Worm (Caenorhabditis elegans) whole organism, L2 larva: ENCODE measurements around the gene cyn-9.

Experiments used
- C34F6.9 ChIP-seq: fragments of 150-350 bp; optimal IDR thresholded peaks from 2 replicates; lab custom pipeline; 2014; ENCODE audit warnings: missing biosample characterization, missing genetic modification characterization
- F13H6.1 ChIP-seq: sonication (generic microtip); optimal IDR thresholded peaks from 2 replicates; lab custom pipeline; 2016; ENCODE audit warnings: missing genetic modification characterization, missing compliant biosample characterization
- R02D3.7 ChIP-seq: fragments of 150-350 bp; optimal IDR thresholded peaks from 2 replicates; lab custom pipeline; 2014; ENCODE audit warnings: missing biosample characterization, missing genetic modification characterization
- Y55F3AM.14 ChIP-seq: fragments of 200-800 bp; sonication (Bioruptor generic); optimal IDR thresholded peaks from 2 replicates; lab custom pipeline; 2018; ENCODE audit warnings: mild to moderate bottlenecking, missing genetic modification characterization, missing compliant biosample characterization
- alr-1 ChIP-seq: fragments of 150-350 bp; optimal IDR thresholded peaks from 2 replicates; lab custom pipeline; 2014; ENCODE audit warnings: missing biosample characterization, missing genetic modification characterization
- aly-2 ChIP-seq: fragments of 150-350 bp; optimal IDR thresholded peaks from 2 replicates; lab custom pipeline; 2014; ENCODE audit warnings: missing biosample characterization, missing genetic modification characterization
- ama-1 ChIP-seq: fragments of 150-350 bp; optimal IDR thresholded peaks from 2 replicates; lab custom pipeline; 2018; ENCODE audit warnings: inconsistent platforms
- blmp-1 ChIP-seq: sonication (generic microtip); optimal IDR thresholded peaks from 2 replicates; lab custom pipeline; 2017; ENCODE audit warnings: missing genetic modification characterization, mild to moderate bottlenecking, missing compliant biosample characterization, antibody characterized with exemption, moderate library complexity; ENCODE audit not compliant: insufficient read depth
- ceh-82 ChIP-seq: fragments of 150-350 bp; optimal IDR thresholded peaks from 2 replicates; lab custom pipeline; 2014; ENCODE audit warnings: missing biosample characterization, missing genetic modification characterization
- dmd-4 ChIP-seq: sonication (generic microtip); optimal IDR thresholded peaks from 2 replicates; lab custom pipeline; 2017; ENCODE audit warnings: missing biosample characterization, missing genetic modification characterization
- elt-1 ChIP-seq: fragments of 150-350 bp; optimal IDR thresholded peaks from 2 replicates; lab custom pipeline; 2014; ENCODE audit warnings: missing biosample characterization, missing genetic modification characterization
- fos-1 ChIP-seq: fragments of 150-350 bp; optimal IDR thresholded peaks from 2 replicates; lab custom pipeline; 2014; ENCODE audit warnings: missing biosample characterization, missing genetic modification characterization
- gmeb-1 ChIP-seq: fragments of 150-350 bp; optimal IDR thresholded peaks from 2 replicates; lab custom pipeline; 2014; ENCODE audit warnings: missing biosample characterization, missing genetic modification characterization
- lin-11 ChIP-seq: fragments of 150-350 bp; sonication (generic microtip); optimal IDR thresholded peaks from 2 replicates; lab custom pipeline; 2014; ENCODE audit warnings: missing biosample characterization, missing genetic modification characterization, inconsistent platforms, mixed read lengths
- lin-13 ChIP-seq: fragments of 150-350 bp; optimal IDR thresholded peaks from 2 replicates; lab custom pipeline; 2014; ENCODE audit warnings: missing biosample characterization, missing genetic modification reagents, missing genetic modification characterization
- lsy-2 ChIP-seq, 2 experiments: fragments of 150-350 bp in 1 of 2; sonication (generic microtip) in 1 of 2; optimal IDR thresholded peaks; 2 replicates each; lab custom pipeline; 2014 to 2017; ENCODE audit warnings: missing biosample characterization in 2 of 2, missing genetic modification characterization in 2 of 2
- mab-5 ChIP-seq: fragments of 150-350 bp; optimal IDR thresholded peaks from 2 replicates; lab custom pipeline; 2014; ENCODE audit warnings: missing biosample characterization, missing genetic modification characterization
- mbf-1 ChIP-seq: sonication (generic microtip); optimal IDR thresholded peaks from 2 replicates; lab custom pipeline; 2017; ENCODE audit warnings: missing biosample characterization, missing genetic modification characterization
- mdl-1 ChIP-seq, 2 experiments: fragments of 150-350 bp in 1 of 2; sonication (generic microtip) in 1 of 2; optimal IDR thresholded peaks; 2 replicates each; lab custom pipeline; 2017; ENCODE audit warnings: missing biosample characterization in 2 of 2, missing genetic modification characterization in 2 of 2
- nhr-10 ChIP-seq: sonication (generic microtip); optimal IDR thresholded peaks from 2 replicates; lab custom pipeline; 2017; ENCODE audit warnings: missing biosample characterization, missing genetic modification characterization
- nhr-129 ChIP-seq: fragments of 150-350 bp; optimal IDR thresholded peaks from 2 replicates; lab custom pipeline; 2014; ENCODE audit warnings: missing biosample characterization, missing genetic modification characterization
- nhr-21 ChIP-seq: fragments of 150-350 bp; optimal IDR thresholded peaks from 2 replicates; lab custom pipeline; 2014; ENCODE audit warnings: missing biosample characterization, missing genetic modification characterization
- nhr-237 ChIP-seq: fragments of 150-350 bp; optimal IDR thresholded peaks from 2 replicates; lab custom pipeline; 2014; ENCODE audit warnings: missing biosample characterization, missing genetic modification characterization
- nhr-25 ChIP-seq: fragments of 150-350 bp; sonication (generic microtip); optimal IDR thresholded peaks from 3 replicates; lab custom pipeline; 2014; ENCODE audit warnings: missing biosample characterization, missing genetic modification characterization
- sem-4 ChIP-seq: fragments of 150-350 bp; optimal IDR thresholded peaks from 2 replicates; lab custom pipeline; 2014; ENCODE audit warnings: missing biosample characterization, missing genetic modification reagents, missing genetic modification characterization
- skn-1 ChIP-seq: sonication (generic microtip); optimal IDR thresholded peaks from 2 replicates; lab custom pipeline; 2017; ENCODE audit warnings: missing biosample characterization, missing genetic modification characterization
- sma-3 ChIP-seq: sonication (generic microtip); optimal IDR thresholded peaks from 2 replicates; lab custom pipeline; 2016; ENCODE audit warnings: missing genetic modification reagents, missing genetic modification characterization, missing compliant biosample characterization
- sma-9 ChIP-seq, 2 experiments: fragments of 150-350 bp in 1 of 2; sonication (generic microtip) in 1 of 2; optimal IDR thresholded peaks; 2 replicates each; lab custom pipeline; 2014 to 2016; ENCODE audit warnings: missing genetic modification characterization in 2 of 2, mild to moderate bottlenecking in 1 of 2, missing biosample characterization in 1 of 2, missing compliant biosample characterization in 1 of 2, missing genetic modification reagents in 1 of 2, moderate library complexity in 1 of 2
- snpc-4 ChIP-seq: fragments of 150-350 bp; optimal IDR thresholded peaks from 2 replicates; lab custom pipeline; 2014; ENCODE audit warnings: missing biosample characterization, missing genetic modification characterization
- unc-39 ChIP-seq: fragments of 150-350 bp; optimal IDR thresholded peaks from 2 replicates; lab custom pipeline; 2014; ENCODE audit warnings: missing biosample characterization, missing genetic modification characterization
- unc-55 ChIP-seq: fragments of 150-350 bp; sonication (generic microtip); optimal IDR thresholded peaks from 3 replicates; lab custom pipeline; 2014; ENCODE audit warnings: missing biosample characterization, missing genetic modification reagents, missing genetic modification characterization
- unc-62 ChIP-seq: fragments of 150-350 bp; optimal IDR thresholded peaks from 2 replicates; lab custom pipeline; 2014; ENCODE audit warnings: missing biosample characterization, missing genetic modification reagents, missing genetic modification characterization
- ztf-11 ChIP-seq: sonication (generic microtip); optimal IDR thresholded peaks from 2 replicates; lab custom pipeline; 2017; ENCODE audit warnings: missing biosample characterization, missing genetic modification characterization

Gene cyn-9

DNA sequence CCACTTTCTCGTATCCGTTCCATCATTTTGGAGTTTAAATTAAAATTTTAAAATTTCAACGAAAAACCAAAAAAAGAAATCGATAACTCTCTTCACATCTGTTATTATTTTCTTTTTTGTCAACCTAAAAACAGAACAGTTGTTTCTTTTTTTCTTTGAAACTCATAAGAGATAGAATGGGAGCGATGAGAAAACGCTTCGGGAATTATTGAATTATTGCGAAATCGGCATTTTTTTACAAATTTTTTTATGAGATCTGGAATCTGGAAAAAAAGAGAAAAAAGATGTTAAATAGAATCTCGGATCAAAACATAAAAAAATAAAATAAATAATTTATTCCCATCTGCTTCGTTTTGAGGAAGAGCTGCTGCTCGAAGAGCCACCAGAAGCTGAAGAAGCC, 42.0 kb downstream of the cyn-9 start, which contains the start of gene C46F11.5:
Gene C46F11.5, minus strand, starts transcription at position 128 of the 400 bp plus-strand sequence.
- TF ChIP-seq sma-9 (GFP tag; optimal IDR thresholded peaks at IDR 0.05; lab: Kevin White, UChicago) (no peak), sma-9 (tag; optimal IDR thresholded peaks at IDR 0.05; lab: Kevin White, UChicago) (no peak), unc-39 (tag; lab: Kevin White, UChicago) (no peak), unc-62 (GFP tag; lab: Kevin White, UChicago) (no peak), R02D3.7 (no peak), lsy-2 (tag; optimal IDR thresholded peaks at IDR 0.05; lab: Kevin White, UChicago) (peak in 1 of 2 experiments; percentile 1), ama-1 (lab: Kevin White, UChicago) (no peak), C34F6.9 (tag; lab: Kevin White, UChicago) (peak; percentile 6), sma-3 (GFP tag; lab: Kevin White, UChicago) (no peak), nhr-21 (tag; lab: Kevin White, UChicago) (peak; percentile 7), fos-1 (tag; lab: Kevin White, UChicago) (no peak)

DNA sequence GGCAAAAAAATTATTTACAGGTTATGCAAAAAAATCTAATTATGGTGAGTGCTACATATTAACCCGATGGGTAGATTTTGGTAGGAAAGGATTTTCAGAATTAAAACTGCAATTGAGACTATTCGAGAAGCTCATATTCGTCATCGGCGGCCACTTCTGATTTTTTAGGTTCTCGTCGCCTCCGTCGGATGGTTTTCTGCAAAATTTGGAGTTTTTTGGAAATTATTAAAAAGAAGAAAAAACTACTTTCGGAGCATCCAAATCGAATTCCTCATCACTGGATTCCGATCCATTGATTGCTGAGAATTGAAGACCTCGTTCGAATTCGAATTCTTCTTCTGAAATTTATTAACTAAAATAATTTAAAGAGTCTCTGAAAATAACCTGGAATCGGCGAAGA, 46.5 kb downstream of the cyn-9 start:
- TF ChIP-seq unc-62 (GFP tag; lab: Kevin White, UChicago) (no peak), R02D3.7 (no peak), C34F6.9 (tag; lab: Kevin White, UChicago) (no peak), nhr-21 (tag; lab: Kevin White, UChicago) (no peak), nhr-237 (tag; lab: Kevin White, UChicago) (no peak), blmp-1 (no peak), fos-1 (tag; lab: Kevin White, UChicago) (no peak), nhr-25 (no peak), lin-11 (tag; lab: Kevin White, UChicago) (no peak), aly-2 (tag; lab: Kevin White, UChicago) (no peak), F13H6.1 (tag; lab: Kevin White, UChicago) (no peak), mab-5 (no peak), ztf-11 (no peak)

DNA sequence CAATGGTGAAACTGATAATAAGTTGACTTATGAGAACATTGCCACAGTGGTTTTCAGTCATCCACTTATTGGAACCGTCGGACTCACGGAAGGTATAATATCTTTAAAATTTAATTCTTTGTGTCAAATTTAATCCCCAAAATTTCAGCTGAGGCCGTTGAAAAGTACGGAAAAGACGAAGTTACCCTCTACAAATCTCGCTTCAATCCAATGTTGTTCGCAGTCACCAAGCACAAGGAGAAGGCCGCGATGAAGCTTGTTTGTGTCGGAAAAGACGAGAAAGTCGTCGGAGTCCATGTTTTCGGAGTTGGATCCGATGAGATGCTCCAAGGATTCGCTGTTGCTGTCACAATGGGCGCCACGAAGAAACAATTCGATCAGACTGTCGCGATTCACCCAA, 47.0 kb downstream of the cyn-9 start:
- TF ChIP-seq elt-1 (tag; lab: Kevin White, UChicago) (no peak), lin-11 (tag; lab: Kevin White, UChicago) (no peak), snpc-4 (no peak), skn-1 (tag; lab: Kevin White, UChicago) (no peak), nhr-10 (tag; lab: Kevin White, UChicago) (no peak), nhr-237 (tag; lab: Kevin White, UChicago) (no peak), sma-9 (GFP tag; optimal IDR thresholded peaks at IDR 0.05; lab: Kevin White, UChicago) (no peak), sma-9 (tag; optimal IDR thresholded peaks at IDR 0.05; lab: Kevin White, UChicago) (no peak), ceh-82 (tag; lab: Kevin White, UChicago) (no peak), alr-1 (tag; lab: Kevin White, UChicago) (no peak), lin-13 (GFP tag; lab: Kevin White, UChicago) (no peak), mbf-1 (no peak), Y55F3AM.14 (GFP tag; lab: Kevin White, UChicago) (no peak), mab-5 (no peak), mdl-1 (tag; optimal IDR thresholded peaks at IDR 0.05; lab: Kevin White, UChicago) (no peak)

DNA sequence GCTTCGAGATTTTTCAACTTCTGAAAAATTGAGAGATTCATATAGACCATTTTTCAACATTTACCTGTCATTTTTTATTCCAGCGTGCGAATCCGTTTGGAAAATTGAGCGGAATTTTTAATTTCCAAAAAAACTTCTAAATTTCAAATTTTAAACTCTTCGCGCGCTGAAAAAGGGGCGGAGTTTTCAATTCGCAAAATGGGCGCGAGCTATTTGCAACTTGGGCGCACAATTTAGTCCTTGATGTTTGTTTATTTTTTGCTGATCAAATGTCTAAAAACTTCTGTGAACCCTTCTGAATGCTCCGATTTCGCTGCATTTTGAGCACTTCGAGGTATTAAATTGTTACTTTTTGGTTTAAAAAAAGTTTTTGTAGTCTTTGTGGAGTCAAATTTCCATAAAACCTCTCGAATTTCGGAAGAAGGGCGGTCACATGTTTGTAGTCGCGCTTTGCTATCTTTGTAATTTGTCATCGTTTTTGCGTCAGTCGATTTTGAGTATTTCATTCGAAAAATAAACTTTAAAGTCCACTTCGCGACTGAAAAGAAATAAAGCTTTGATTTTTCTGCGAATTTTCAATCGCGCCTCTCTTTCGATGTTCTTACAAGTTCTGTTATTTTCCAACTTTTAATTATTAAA, 48.6 kb downstream of the cyn-9 start, which contains the start of the genes madf-8 and gsr-1:
Gene madf-8, minus strand, starts transcription at position 156 of the 639 bp plus-strand sequence.
Gene gsr-1, plus strand, starts transcription at position 231 of the 639 bp plus-strand sequence.
- TF ChIP-seq unc-62 (GFP tag; lab: Kevin White, UChicago) (no peak), skn-1 (tag; lab: Kevin White, UChicago) (peak; percentile 37), dmd-4 (tag; lab: Kevin White, UChicago) (no peak), fos-1 (tag; lab: Kevin White, UChicago) (peak; percentile 13), lsy-2 (tag; optimal IDR thresholded peaks at IDR 0.05; lab: Kevin White, UChicago) (peak; percentile 24 to 74), unc-55 (peak; percentile 71), C34F6.9 (tag; lab: Kevin White, UChicago) (peak; percentile 48), sma-9 (GFP tag; optimal IDR thresholded peaks at IDR 0.05; lab: Kevin White, UChicago) (peak; percentile 61), sma-9 (tag; optimal IDR thresholded peaks at IDR 0.05; lab: Kevin White, UChicago) (no peak), lin-13 (GFP tag; lab: Kevin White, UChicago) (peak; percentile 64), aly-2 (tag; lab: Kevin White, UChicago) (no peak), nhr-25 (no peak), sma-3 (GFP tag; lab: Kevin White, UChicago) (no peak), gmeb-1 (tag; lab: Kevin White, UChicago) (peak; percentile 79), F13H6.1 (tag; lab: Kevin White, UChicago) (peak; percentile 18), ama-1 (lab: Kevin White, UChicago) (peak; percentile 34), sem-4 (peak; percentile 6), lin-11 (tag; lab: Kevin White, UChicago) (peak; percentile 57), nhr-129 (peak; percentile 61), mab-5 (no peak)
